Fruit fly (Drosophila melanogaster) whole organism, pupa: ENCODE results near the gene fru.

Source experiments
- CG10348 ChIP-seq: fragments of 200-800 bp; sonication (Bioruptor generic); IDR thresholded peaks from 2 replicates; pipeline ENCODE4 v1.3.6; 2022; ENCODE audit warnings: missing biosample characterization, missing genetic modification characterization
- CG13204 ChIP-seq: fragments of 200-800 bp; sonication (Bioruptor generic); optimal IDR thresholded peaks from 2 replicates; lab custom pipeline; 2018; ENCODE audit warnings: missing biosample characterization, mild to moderate bottlenecking, missing genetic modification characterization, moderate library complexity
- CG14655 ChIP-seq: fragments of 200-800 bp; sonication (Bioruptor generic); optimal IDR thresholded peaks from 3 replicates; lab custom pipeline; 2017; ENCODE audit warnings: mild to moderate bottlenecking, missing biosample characterization, missing genetic modification reagents, missing genetic modification characterization
- CG17806 ChIP-seq: fragments of 200-800 bp; sonication (Bioruptor generic); optimal IDR thresholded peaks from 2 replicates; lab custom pipeline; 2018; ENCODE audit warnings: missing biosample characterization, mild to moderate bottlenecking, missing genetic modification characterization, moderate library complexity
- CG32121 ChIP-seq: fragments of 200-800 bp; sonication (Bioruptor generic); IDR thresholded peaks from 2 replicates; pipeline ENCODE4 v1.3.6; 2022; ENCODE audit warnings: missing biosample characterization, missing genetic modification characterization
- CG4496 ChIP-seq: fragments of 200-800 bp; sonication (Bioruptor generic); IDR thresholded peaks from 3 replicates; pipeline ENCODE4 v1.3.6; 2022; ENCODE audit warnings: missing biosample characterization, missing genetic modification characterization
- CG9948 ChIP-seq: fragments of 200-800 bp; sonication (Bioruptor generic); optimal IDR thresholded peaks from 2 replicates; lab custom pipeline; 2018; ENCODE audit warnings: missing biosample characterization, mild to moderate bottlenecking, missing genetic modification characterization, moderate library complexity
- EcR ChIP-seq: fragments of 200-800 bp; sonication (Bioruptor generic); optimal IDR thresholded peaks from 3 replicates; lab custom pipeline; 2019; ENCODE audit warnings: missing biosample characterization, missing genetic modification characterization, mild to moderate bottlenecking, moderate library complexity, missing genetic modification reagents
- rn ChIP-seq: fragments of 200-800 bp; sonication (Bioruptor generic); IDR thresholded peaks from 2 replicates; pipeline ENCODE4 v1.3.6; 2022; ENCODE audit warnings: missing biosample characterization, missing genetic modification characterization

- TF ChIP-seq CG13204 (GFP tag; lab: Kevin White, UChicago) (no peak), rn (no peak), CG4496 (GFP tag; lab: Robert Waterston, UW) (no peak; the same call in 2 of the 3 replicates), CG17806 (no peak), CG9948 (tag; lab: Kevin White, UChicago) (no peak), CG14655 (no peak), CG10348 (GFP tag; lab: Robert Waterston, UW) (no peak), EcR (GFP tag; lab: Kevin White, UChicago) (no peak), CG32121 (no peak)
These were observed 63.8 kb downstream of the fru start for dm6 chr3R:18481604-18482003.
